Fruit fly (Drosophila melanogaster): Measurements from ENCODE around the gene TfIIEalpha.

TfIIEalpha gene

dm6 chr3L:11696294-11697116 lies 14.7 kb downstream of the TfIIEalpha start, which contains the start of gene Dph1 (continued):
- TF ChIP-seq bsh (GFP tag; optimal IDR thresholded peaks at IDR 0.05) (peak; percentile 79 to 89), Ets97D (GFP tag; optimal IDR thresholded peaks at IDR 0.05) (peak; percentile 90), Ets65A (GFP tag) (peak; percentile 97), CG17612 (GFP tag; IDR thresholded peaks at IDR 0.05) (peak; percentile 74; the same call in 1 of the 2 replicates), tap (tag; optimal IDR thresholded peaks at IDR 0.05) (peak; percentile 82), CG1233 (GFP tag; optimal IDR thresholded peaks at IDR 0.05) (peak; percentile 85), CG1529 (GFP tag; optimal IDR thresholded peaks at IDR 0.05) (peak; percentile 67), Scr (GFP tag; IDR thresholded peaks at IDR 0.05; ENCODE audit: partially characterized antibody) (peak; percentile 42; the same call in 1 of the 2 replicates), CG11504 (tag; optimal IDR thresholded peaks at IDR 0.05) (peak; percentile 89), Nf-YB (GFP tag; optimal IDR thresholded peaks at IDR 0.05) (peak; percentile 54), CG10979 (tag; optimal IDR thresholded peaks at IDR 0.05) (peak; percentile 88), ATbp (GFP tag; optimal IDR thresholded peaks at IDR 0.05) (peak; percentile 88)

DNA sequence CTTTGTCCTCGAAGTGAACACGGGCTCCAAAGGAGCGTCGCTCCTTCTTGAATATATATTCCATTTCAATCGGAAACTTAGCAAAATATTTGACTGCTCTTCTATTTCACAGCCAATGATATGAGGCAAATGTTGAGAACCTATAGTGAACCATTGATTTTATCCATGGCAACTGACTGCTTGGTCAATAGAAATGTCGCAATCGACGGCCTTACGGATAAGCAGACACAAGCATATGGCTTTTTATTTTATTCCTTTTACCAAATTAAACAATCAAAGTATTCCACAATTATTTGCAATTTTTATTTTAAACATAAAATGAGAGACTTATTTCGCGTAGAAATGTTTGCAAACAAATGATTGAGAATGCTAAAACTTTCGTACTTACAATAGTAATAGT lies 17.3 kb downstream of the TfIIEalpha start, which contains the start of gene Dnai2:
Gene Dnai2 (minus strand): TSS at position 101 of the 400 bp plus-strand sequence.
- peak; percentile 33 for TF ChIP-seq Med (GFP tag)
- TF ChIP-seq Meics (GFP tag; optimal IDR thresholded peaks at IDR 0.05), result no peak

DNA sequence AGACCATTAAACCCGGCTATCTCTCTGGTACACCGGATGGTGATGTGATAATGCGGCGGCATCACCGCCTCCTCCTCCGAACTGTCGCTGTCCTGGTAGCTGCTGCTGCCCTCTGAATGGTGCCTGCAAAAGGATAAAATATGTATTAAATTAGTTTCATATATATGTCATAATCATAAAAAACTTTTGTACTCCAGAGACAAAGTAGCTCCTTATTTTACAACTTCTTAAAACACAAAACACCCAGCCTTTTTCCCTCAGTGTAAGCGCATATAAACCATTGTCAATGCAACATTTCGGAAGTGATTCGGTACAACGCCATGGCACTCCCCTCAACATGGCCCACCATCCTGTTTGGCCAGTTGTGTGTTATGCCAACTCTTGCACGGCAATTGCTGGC lies 19.8 kb downstream of the TfIIEalpha start:
- TF ChIP-seq Drgx (GFP tag; IDR thresholded peaks at IDR 0.05), result peak; percentile 43
- no peak for TF ChIP-seq MTF-1 (GFP tag; optimal IDR thresholded peaks at IDR 0.05; ENCODE audit: borderline replicate concordance)
- TF ChIP-seq Gug (GFP tag; IDR thresholded peaks at IDR 0.05), result no peak
- no peak for TF ChIP-seq pan (optimal IDR thresholded peaks at IDR 0.05)
- TF ChIP-seq pan (GFP tag; optimal IDR thresholded peaks at IDR 0.05 in 1 of 2, IDR thresholded peaks at IDR 0.05 in 1 of 2), result no peak
- no peak for TF ChIP-seq CG12104 (GFP tag; optimal IDR thresholded peaks at IDR 0.05)

- no peak for TF ChIP-seq CG2120 (GFP tag; optimal IDR thresholded peaks at IDR 0.05)
- no peak for TF ChIP-seq tgo (GFP tag; IDR thresholded peaks at IDR 0.05)
- TF ChIP-seq oc (tag; optimal IDR thresholded peaks at IDR 0.05), result no peak
- no peak for TF ChIP-seq abd-A (tag; optimal IDR thresholded peaks at IDR 0.05)
- no peak for TF ChIP-seq NC2α (GFP tag; optimal IDR thresholded peaks at IDR 0.05)
- TF ChIP-seq twi (tag; optimal IDR thresholded peaks at IDR 0.05), result peak; percentile 32
- no peak for TF ChIP-seq Pdp1 (GFP tag; optimal IDR thresholded peaks at IDR 0.05)
- no peak for TF ChIP-seq Mad (GFP tag; optimal IDR thresholded peaks at IDR 0.05)
- TF ChIP-seq HmgZ (tag; optimal IDR thresholded peaks at IDR 0.05), result no peak
- TF ChIP-seq Med (GFP tag), result peak; percentile 61
- no peak for TF ChIP-seq CG14965 (GFP tag; optimal IDR thresholded peaks at IDR 0.05; ENCODE audit: borderline replicate concordance)
- no peak for TF ChIP-seq ap (GFP tag; IDR thresholded peaks at IDR 0.05)
- peak; percentile 19; the same call in 1 of the 2 replicates for TF ChIP-seq vvl (GFP tag; IDR thresholded peaks at IDR 0.05)
- no peak for TF ChIP-seq trh (GFP tag; optimal IDR thresholded peaks at IDR 0.05)
- no peak for TF ChIP-seq Dip2 (GFP tag; IDR thresholded peaks at IDR 0.05)
- no peak for TF ChIP-seq dan (GFP tag; IDR thresholded peaks at IDR 0.05)
- TF ChIP-seq ci (GFP tag; IDR thresholded peaks at IDR 0.05), result no peak
- TF ChIP-seq CG31224 (GFP tag; IDR thresholded peaks at IDR 0.05), result no peak
- no peak for TF ChIP-seq Doc3 (GFP tag; IDR thresholded peaks at IDR 0.05; ENCODE audit: partially characterized antibody)
- TF ChIP-seq CG17328 (GFP tag; IDR thresholded peaks at IDR 0.05), result no peak
- TF ChIP-seq ara (GFP tag; IDR thresholded peaks at IDR 0.05), result no peak
- TF ChIP-seq crol (GFP tag; IDR thresholded peaks at IDR 0.05), result peak; percentile 26; the same call in 1 of the 2 replicates
- no peak for TF ChIP-seq CG34376 (GFP tag; optimal IDR thresholded peaks at IDR 0.05)
- TF ChIP-seq CG8290 (GFP tag; optimal IDR thresholded peaks at IDR 0.05), result no peak
- TF ChIP-seq CG8290 (tag; optimal IDR thresholded peaks at IDR 0.05), result no peak
- TF ChIP-seq fd64A (GFP tag; optimal IDR thresholded peaks at IDR 0.05), result no peak
- TF ChIP-seq CG9437 (GFP tag; optimal IDR thresholded peaks at IDR 0.05), result no peak
Measured at dm6 chr3L:11703579-11703978, 21.7 kb downstream of the TfIIEalpha start.

All from whole organism, embryonic.